Fruit fly (Drosophila melanogaster) whole organism: ENCODE data around the gene t-Grip84.

Experiments
- CG8478 ChIP-seq: fragments of >200 bp; optimal IDR thresholded peaks from 2 replicates; lab custom pipeline; 2018; ENCODE audit warnings: inconsistent platforms
- Dll ChIP-seq: fragments of >200 bp; optimal IDR thresholded peaks from 2 replicates; lab custom pipeline; 2017
- EcR ChIP-seq, 2 experiments: fragments of >200 bp; optimal IDR thresholded peaks; 2 replicates each; lab custom pipeline; 2017; ENCODE audit warnings: missing biosample characterization in 2 of 2, missing genetic modification characterization in 2 of 2, missing genetic modification reagents in 2 of 2
- pan ChIP-seq: fragments of >200 bp; optimal IDR thresholded peaks from 2 replicates; lab custom pipeline; 2017
- psq ChIP-seq: fragments of >200 bp; optimal IDR thresholded peaks from 2 replicates; lab custom pipeline; 2017
- usp ChIP-seq: fragments of >200 bp; optimal IDR thresholded peaks from 2 replicates; lab custom pipeline; 2017; ENCODE audit warnings: missing biosample characterization, missing genetic modification characterization, mixed read lengths

t-Grip84 gene

DNA sequence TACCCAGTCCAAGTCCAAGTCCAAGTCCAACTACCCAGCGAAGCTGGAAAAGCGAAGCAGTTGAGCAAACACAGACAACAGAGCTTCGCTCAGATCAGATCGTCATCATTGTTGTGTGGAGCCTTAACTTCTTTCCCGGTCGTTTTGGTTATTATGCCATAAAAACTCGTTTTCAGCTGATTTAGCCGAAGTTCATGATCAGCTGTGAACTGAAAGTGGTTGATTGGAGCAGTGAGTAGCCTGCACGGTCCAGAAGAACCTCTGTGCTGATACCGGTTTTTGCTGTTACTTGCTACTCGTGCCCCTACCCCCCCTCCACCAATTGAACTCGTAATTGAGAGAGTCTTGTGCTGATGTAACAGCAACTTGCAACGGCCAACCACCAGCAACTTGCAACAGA, 19.7 kb upstream of the t-Grip84 start:
- TF ChIP-seq pan (lab: Kevin White, UChicago) (no peak), psq (lab: Kevin White, UChicago) (no peak), Dll (lab: Kevin White, UChicago) (no peak), CG8478 (lab: Kevin White, UChicago) (no peak), EcR (GFP tag; optimal IDR thresholded peaks at IDR 0.05; lab: Kevin White, UChicago) (no peak), usp (no peak)

DNA sequence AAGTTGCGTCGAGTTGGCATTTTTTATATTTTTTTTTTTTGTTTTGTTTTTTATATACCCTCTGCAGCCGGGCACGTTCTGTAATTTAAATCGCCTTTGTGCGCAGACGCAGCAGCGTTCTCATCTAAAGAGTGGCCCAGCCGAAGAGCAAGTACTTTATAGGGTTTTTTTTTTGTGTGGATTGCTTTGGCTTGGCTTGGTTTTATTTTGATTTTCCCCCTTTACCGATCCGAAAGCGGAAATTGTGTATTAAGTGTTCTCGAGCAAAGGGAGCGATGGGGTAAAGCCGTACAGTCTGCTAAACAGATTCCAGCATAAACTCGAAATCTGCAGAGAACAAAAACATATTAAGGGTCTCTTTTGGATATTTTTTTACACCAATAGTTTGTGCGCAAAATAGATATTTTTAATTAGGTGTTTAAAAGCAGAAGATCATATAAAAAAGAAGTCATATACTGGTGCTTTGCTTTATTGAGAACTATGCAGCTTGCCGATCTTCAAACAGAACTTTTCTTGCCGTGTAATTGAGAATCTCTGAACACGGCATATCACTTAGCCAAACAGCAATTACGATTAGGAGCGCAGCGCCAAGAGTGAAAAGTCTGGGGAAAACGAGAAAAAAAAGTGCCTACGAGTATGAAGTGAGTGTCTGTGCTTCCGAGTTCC, 15.7 kb upstream of the t-Grip84 start:
- TF ChIP-seq CG8478 (lab: Kevin White, UChicago) = no peak
- TF ChIP-seq usp = no peak

DNA sequence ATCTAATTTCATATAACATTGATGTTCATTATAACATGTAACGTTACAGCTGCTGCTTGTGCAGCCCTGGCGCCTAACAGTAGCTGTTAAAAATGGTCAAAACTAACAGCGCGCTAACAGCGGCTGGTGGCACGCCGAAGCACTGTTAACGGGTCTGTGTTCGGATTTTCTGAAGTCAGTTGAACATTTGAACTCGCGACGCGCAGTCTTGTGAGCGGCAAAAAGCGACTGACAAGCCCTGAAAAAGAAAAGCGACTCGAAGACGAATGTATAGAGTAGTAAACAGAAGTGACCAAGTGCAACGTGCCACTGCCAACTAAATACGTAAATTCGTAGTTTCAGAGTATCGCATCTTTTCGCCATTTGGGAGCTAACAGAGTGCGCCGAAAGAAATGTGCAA, 14.1 kb upstream of the t-Grip84 start:
- TF ChIP-seq CG8478 (lab: Kevin White, UChicago) = no peak

DNA sequence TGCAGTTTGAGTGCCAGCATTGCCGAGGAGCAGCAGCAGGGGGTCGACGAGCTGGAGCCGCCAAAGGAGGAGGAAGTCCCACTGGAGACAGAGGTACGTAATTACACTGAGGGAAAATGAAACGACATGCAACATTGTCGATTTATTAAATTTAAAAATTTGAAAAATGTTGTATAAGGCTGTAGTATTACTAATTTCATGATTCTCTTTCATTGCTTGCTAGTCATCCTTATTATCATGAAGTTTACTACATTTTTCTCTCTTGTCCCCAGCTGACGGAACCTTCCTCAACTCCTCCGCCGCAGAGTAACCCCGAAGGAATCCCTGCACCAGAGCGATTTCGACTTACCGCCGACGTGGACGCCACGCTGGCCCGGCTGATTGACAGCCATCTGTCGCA, 12.6 kb upstream of the t-Grip84 start:
- TF ChIP-seq Dll (lab: Kevin White, UChicago) (no peak), EcR (GFP tag; optimal IDR thresholded peaks at IDR 0.05; lab: Kevin White, UChicago) (no peak)

DNA sequence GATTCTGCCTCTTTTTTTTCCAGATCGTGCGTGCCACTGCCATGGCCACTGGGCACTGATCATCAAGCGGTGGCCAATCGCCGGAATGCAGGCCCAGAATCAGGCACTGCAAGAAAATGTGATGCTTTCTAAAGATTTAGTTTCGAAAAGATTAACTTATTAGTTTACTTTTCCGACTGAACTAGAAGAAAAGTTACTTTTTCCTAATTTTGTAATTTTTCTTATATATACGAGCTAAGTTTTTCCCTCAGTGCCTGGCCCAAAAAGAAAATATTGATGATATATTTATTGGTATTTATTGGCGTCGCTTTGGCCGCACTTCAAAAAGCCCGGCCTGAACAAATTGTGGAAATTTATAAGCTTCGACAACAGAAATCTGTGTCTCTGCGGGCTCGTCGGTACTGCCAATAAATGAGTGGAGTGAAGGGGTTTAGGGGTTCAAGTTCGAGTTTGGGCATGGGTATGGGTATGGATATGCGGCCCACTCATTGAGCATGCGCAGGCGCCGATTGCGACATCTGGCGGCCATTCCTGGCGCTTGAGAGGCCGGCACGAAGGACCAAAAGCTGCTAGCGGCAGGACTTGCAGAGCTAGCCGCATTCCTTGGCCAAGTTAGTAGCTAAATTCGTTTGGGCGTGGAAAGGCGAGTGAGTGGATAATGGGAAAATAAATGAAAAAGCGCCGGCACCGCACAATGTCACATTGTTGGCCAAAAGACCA, 10.5 kb upstream of the t-Grip84 start:
- TF ChIP-seq pan (lab: Kevin White, UChicago) (no peak), usp (no peak)

DNA sequence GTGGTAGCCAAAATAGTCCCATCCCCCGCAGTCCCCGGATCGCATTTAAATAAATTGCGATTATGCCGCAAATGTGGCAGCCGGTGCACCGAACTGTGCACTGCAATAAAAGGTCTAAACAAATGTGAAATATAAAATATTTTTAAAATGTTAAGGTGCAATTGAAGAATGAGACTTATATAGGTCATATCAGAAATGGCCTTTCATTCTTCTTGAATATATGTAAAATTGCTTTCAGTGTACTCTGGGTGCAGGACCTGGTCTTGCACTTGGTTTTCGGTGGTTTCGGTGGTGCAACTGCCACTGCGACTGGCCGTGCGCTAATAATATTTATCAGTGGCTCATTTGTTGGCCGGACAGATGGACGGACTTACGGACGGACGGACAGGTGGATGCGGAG, 7.5 kb upstream of the t-Grip84 start:
- TF ChIP-seq EcR (GFP tag; optimal IDR thresholded peaks at IDR 0.05; lab: Kevin White, UChicago) = no peak
- no peak for TF ChIP-seq usp
- TF ChIP-seq CG8478 (lab: Kevin White, UChicago) = no peak
- TF ChIP-seq Dll (lab: Kevin White, UChicago) = no peak
- no peak for TF ChIP-seq pan (lab: Kevin White, UChicago)
- TF ChIP-seq psq (lab: Kevin White, UChicago) = no peak

DNA sequence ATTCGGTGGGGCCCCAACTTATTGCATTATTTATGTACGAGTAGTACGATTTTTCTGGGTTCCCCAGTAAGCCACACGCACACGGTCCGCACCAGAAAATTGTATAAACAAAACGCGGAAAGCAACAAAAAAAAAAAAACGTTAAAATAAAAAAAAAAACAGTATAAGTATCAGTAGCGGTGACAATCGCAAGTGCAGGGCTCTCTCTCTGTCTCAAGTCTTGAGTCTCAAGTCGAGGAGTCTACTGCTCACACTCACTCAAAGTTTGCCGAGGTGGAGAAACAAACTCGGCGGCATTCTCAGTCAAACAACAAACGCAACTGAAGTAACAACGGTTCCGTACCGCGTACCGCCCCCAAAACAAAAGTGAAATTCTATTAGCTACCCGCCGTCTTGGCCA, 2.0 kb upstream of the t-Grip84 start, which contains the start of gene Pura:
Gene Pura (plus strand): TSS at position 301 of the 400 bp plus-strand sequence.
- TF ChIP-seq usp = no peak
- no peak for TF ChIP-seq CG8478 (lab: Kevin White, UChicago)
- no peak for TF ChIP-seq Dll (lab: Kevin White, UChicago)
- no peak for TF ChIP-seq EcR (GFP tag; optimal IDR thresholded peaks at IDR 0.05; lab: Kevin White, UChicago)
- no peak for TF ChIP-seq pan (lab: Kevin White, UChicago)
- no peak for TF ChIP-seq psq (lab: Kevin White, UChicago)

DNA sequence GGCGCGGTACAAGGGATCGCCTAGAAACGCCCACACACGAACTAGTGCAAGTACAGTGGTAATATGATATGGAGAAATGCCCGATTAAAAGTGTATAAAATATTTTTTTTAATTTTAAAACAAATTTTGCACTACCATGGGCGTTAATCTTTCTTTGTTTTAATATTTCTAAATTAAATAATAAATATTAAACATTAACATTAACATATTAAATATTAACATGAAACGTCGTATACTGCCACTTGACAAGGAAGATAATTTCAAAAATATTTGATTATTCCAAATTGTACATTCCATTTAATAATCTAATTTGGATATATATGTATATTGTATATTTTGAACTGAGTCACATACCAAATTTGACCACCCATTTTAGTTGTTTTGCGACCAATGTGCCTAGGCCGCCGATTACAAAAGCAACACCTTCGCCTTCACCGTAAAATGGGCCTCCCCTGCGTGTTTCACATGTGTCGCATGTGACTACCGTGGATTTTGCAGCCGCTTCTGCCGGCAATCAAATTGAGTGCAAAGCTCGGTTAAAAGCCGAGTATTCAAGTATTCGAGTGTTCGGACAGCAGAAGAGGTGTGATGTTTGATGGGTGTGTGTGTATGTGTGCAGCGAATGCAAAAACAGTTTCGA, 1.4 kb upstream of the t-Grip84 start:
- no peak for TF ChIP-seq EcR (GFP tag; optimal IDR thresholded peaks at IDR 0.05; lab: Kevin White, UChicago)
- no peak for TF ChIP-seq CG8478 (lab: Kevin White, UChicago)
- TF ChIP-seq pan (lab: Kevin White, UChicago) = no peak
- no peak for TF ChIP-seq psq (lab: Kevin White, UChicago)
- no peak for TF ChIP-seq Dll (lab: Kevin White, UChicago)

DNA sequence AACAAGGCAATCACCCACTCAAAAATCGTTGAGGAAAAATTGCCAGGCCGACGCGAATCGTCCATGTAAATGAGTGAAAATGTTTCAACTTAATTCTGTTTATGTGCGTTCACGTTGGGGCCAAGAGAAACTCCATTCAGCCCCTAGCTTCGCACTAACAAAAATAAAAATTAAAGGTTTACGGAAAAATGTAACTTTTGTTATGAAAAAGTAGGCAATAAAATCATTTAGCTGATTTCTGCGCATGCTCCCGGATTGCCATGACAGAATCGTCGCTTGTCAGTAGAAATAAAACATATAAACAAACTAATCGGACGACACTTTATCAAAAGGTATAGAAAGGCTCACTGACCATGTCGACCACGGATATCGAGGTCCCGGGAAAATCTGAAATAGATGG, 7.6 kb downstream of the t-Grip84 start, which contains the start of gene mmm:
Gene mmm (plus strand): TSS at position 301 of the 400 bp plus-strand sequence.
- TF ChIP-seq Dll (lab: Kevin White, UChicago) (no peak), EcR (GFP tag; optimal IDR thresholded peaks at IDR 0.05; lab: Kevin White, UChicago) (no peak), psq (lab: Kevin White, UChicago) (no peak), usp (no peak), CG8478 (lab: Kevin White, UChicago) (no peak), pan (lab: Kevin White, UChicago) (no peak)

DNA sequence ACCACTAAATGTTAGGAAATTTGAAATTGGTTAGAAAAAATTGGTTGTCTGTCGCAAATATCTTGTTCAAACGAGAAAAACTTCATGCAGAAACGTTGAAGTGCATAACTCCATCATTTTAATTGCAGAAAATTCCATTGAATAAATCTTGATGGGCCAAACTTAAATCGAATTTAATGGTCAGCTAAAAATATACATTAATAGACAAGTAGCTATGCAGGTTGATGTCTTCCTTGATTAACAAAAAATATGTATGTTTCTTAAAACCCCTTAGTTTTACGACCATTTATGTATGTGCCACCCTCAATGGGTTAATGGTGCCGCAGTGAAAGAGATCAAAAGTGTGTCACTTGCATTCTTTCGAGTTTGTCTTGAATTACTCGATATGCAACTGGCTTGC, 17.9 kb downstream of the t-Grip84 start:
- TF ChIP-seq pan (lab: Kevin White, UChicago) = no peak

DNA sequence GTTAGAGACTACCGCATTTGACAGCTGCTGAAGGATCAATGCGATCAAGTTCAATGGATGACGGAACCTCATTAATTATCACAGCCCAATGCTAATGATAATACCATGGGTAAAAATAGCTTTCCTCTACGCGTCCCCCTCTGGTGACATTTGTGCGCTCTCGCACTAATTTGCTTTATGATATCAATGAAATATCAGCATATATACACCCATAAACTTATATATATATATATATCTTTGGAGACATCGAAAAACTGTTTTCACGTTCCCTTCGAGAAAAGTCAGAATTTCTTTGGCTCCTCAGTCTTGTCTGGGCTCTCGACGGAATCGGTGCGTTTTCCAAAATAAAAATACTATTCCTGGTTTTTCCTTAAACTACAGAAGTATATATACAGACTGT, 28.5 kb downstream of the t-Grip84 start, which contains the start of gene frac:
Gene frac (plus strand): TSS at position 301 of the 400 bp plus-strand sequence.
- TF ChIP-seq CG8478 (lab: Kevin White, UChicago) = no peak
- TF ChIP-seq usp = no peak
- no peak for TF ChIP-seq psq (lab: Kevin White, UChicago)
- no peak for TF ChIP-seq EcR (GFP tag; optimal IDR thresholded peaks at IDR 0.05; lab: Kevin White, UChicago)
- no peak for TF ChIP-seq pan (lab: Kevin White, UChicago)
- no peak for TF ChIP-seq Dll (lab: Kevin White, UChicago)

DNA sequence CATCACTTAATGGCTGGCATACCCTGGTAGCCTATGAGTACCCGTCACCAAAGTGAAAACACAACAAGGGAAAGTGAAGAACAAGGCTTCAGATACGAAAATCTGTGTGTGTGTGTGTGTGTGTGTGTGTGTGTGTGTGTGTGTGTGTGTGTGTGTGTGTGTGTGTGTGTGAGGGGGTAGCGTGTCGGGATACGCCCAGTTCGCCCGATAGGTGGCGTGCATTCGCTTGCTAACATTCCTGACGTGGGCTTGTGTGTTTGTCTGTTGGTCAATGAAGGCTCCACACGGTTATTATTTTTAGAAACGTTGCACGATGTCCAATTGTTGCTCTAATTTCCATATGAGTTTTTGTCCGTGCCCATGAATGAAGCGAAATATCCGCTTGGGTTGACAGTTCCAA, 30.2 kb downstream of the t-Grip84 start:
- no peak for TF ChIP-seq Dll (lab: Kevin White, UChicago)
- TF ChIP-seq pan (lab: Kevin White, UChicago) = no peak
- TF ChIP-seq CG8478 (lab: Kevin White, UChicago) = no peak
- TF ChIP-seq EcR (GFP tag; optimal IDR thresholded peaks at IDR 0.05; lab: Kevin White, UChicago) = no peak
